Worm (Caenorhabditis elegans) whole organism, mixed stage, embryonic: ENCODE measurements around the gene F36H1.3.

ENCODE experiments used
- ces-1 ChIP-seq: fragments of 150-350 bp; optimal IDR thresholded peaks from 2 replicates; lab custom pipeline; 2014; ENCODE audit warnings: missing biosample characterization, missing genetic modification reagents, missing genetic modification characterization
- elt-3 ChIP-seq: fragments of 150-350 bp; optimal IDR thresholded peaks from 2 replicates; lab custom pipeline; 2014; ENCODE audit warnings: missing biosample characterization, missing genetic modification characterization
- hlh-1 ChIP-seq: fragments of 150-350 bp; optimal IDR thresholded peaks from 2 replicates; lab custom pipeline; 2014; ENCODE audit warnings: missing biosample characterization, missing genetic modification reagents, missing genetic modification characterization
- lin-13 ChIP-seq: fragments of 150-350 bp; optimal IDR thresholded peaks from 2 replicates; lab custom pipeline; 2014; ENCODE audit warnings: missing biosample characterization, missing genetic modification characterization
- pha-4 ChIP-seq: fragments of 150-350 bp; optimal IDR thresholded peaks from 2 replicates; lab custom pipeline; 2018; ENCODE audit warnings: missing biosample characterization, missing genetic modification reagents, missing genetic modification characterization
- snpc-4 ChIP-seq: fragments of 150-350 bp; optimal IDR thresholded peaks from 2 replicates; lab custom pipeline; 2014; ENCODE audit warnings: missing biosample characterization, missing genetic modification characterization
- unc-39 ChIP-seq: fragments of 150-350 bp; optimal IDR thresholded peaks from 2 replicates; lab custom pipeline; 2014; ENCODE audit warnings: missing biosample characterization, missing genetic modification characterization

- no peak for TF ChIP-seq ces-1 (GFP tag; lab: Kevin White, UChicago)
- no peak for TF ChIP-seq unc-39
- TF ChIP-seq lin-13 (tag; lab: Kevin White, UChicago), result no peak
- TF ChIP-seq snpc-4, result no peak
- TF ChIP-seq elt-3 (tag; lab: Kevin White, UChicago), result no peak
- TF ChIP-seq hlh-1 (tag; lab: Kevin White, UChicago), result no peak
- TF ChIP-seq pha-4 (tag; lab: Kevin White, UChicago), result no peak
Measured at ce11 chrIV:11094052-11094451, 44.1 kb downstream of the F36H1.3 start.
